Worm (Caenorhabditis elegans) whole organism, L4 larva: ENCODE data around the gene cnnm-3.
A peak's percentile ranks its signal among the peaks of the same experiment; 100 is the strongest.

Experiments
- D1046.2 ChIP-seq: fragments of 200-800 bp; sonication (Bioruptor generic); IDR thresholded peaks from 2 replicates; pipeline ENCODE4 v1.3.6; 2022; ENCODE audit warnings: missing genetic modification characterization, missing compliant biosample characterization
- F26F4.8 ChIP-seq: fragments of 200-800 bp; sonication (Bioruptor generic); conservative IDR thresholded peaks from 2 replicates; pipeline ENCODE4 v1.3.6; 2022; ENCODE audit warnings: missing genetic modification characterization, missing compliant biosample characterization
- F37D6.2 ChIP-seq: sonication (generic microtip); optimal IDR thresholded peaks from 2 replicates; lab custom pipeline; 2016; ENCODE audit warnings: mild to moderate bottlenecking, missing genetic modification characterization, missing compliant biosample characterization
- F49E8.2 ChIP-seq: sonication (generic microtip); optimal IDR thresholded peaks from 2 replicates; lab custom pipeline; 2016; ENCODE audit warnings: missing compliant biosample characterization, mild to moderate bottlenecking, missing genetic modification characterization, borderline replicate concordance
- T20F7.1 ChIP-seq: fragments of 200-800 bp; sonication (Bioruptor generic); optimal IDR thresholded peaks from 2 replicates; lab custom pipeline; 2018; ENCODE audit warnings: mild to moderate bottlenecking, missing genetic modification characterization, missing compliant biosample characterization
- Y105C5A.15 ChIP-seq: fragments of 200-800 bp; sonication (Bioruptor generic); IDR thresholded peaks from 2 replicates; pipeline ENCODE4 v1.3.6; 2022; ENCODE audit warnings: missing genetic modification characterization, missing compliant biosample characterization
- ZK546.5 ChIP-seq, 2 experiments: sonication (generic microtip); optimal IDR thresholded peaks; 2 replicates each; lab custom pipeline; 2017; ENCODE audit warnings: missing biosample characterization in 2 of 2, missing genetic modification characterization in 2 of 2
- aha-1 ChIP-seq: fragments of 150-350 bp; peaks from one replicate; lab custom pipeline; 2014; ENCODE audit warnings: missing biosample characterization, missing genetic modification characterization
- aly-2 ChIP-seq: sonication (generic microtip); optimal IDR thresholded peaks from 2 replicates; lab custom pipeline; 2018; ENCODE audit warnings: missing biosample characterization, missing genetic modification characterization
- attf-4 ChIP-seq: sonication (generic microtip); optimal IDR thresholded peaks from 3 replicates; lab custom pipeline; 2017; ENCODE audit warnings: missing biosample characterization, missing genetic modification characterization
- ceh-28 ChIP-seq: fragments of 150-350 bp; optimal IDR thresholded peaks from 2 replicates; lab custom pipeline; 2014; ENCODE audit warnings: missing biosample characterization, missing genetic modification reagents, missing genetic modification characterization
- ceh-32 ChIP-seq: sonication (generic microtip); optimal IDR thresholded peaks from 2 replicates; lab custom pipeline; 2016; ENCODE audit warnings: mild to moderate bottlenecking, missing genetic modification characterization, missing compliant biosample characterization; ENCODE audit not compliant: poor library complexity
- ceh-44 ChIP-seq: fragments of 200-800 bp; sonication (Bioruptor generic); IDR thresholded peaks from 2 replicates; pipeline ENCODE4 v1.3.6; 2022; ENCODE audit warnings: missing genetic modification reagents, missing genetic modification characterization, missing compliant biosample characterization
- ceh-62 ChIP-seq: sonication (generic microtip); optimal IDR thresholded peaks from 2 replicates; lab custom pipeline; 2017; ENCODE audit warnings: missing biosample characterization, missing genetic modification characterization
- ceh-82 ChIP-seq: sonication (generic microtip); optimal IDR thresholded peaks from 2 replicates; lab custom pipeline; 2017; ENCODE audit warnings: missing biosample characterization, missing genetic modification characterization
- ces-1 ChIP-seq: fragments of 150-350 bp; sonication (generic microtip); optimal IDR thresholded peaks from 4 replicates; lab custom pipeline; 2014; ENCODE audit warnings: missing biosample characterization, missing genetic modification reagents, missing genetic modification characterization
- ctbp-1 ChIP-seq: fragments of 200-800 bp; sonication (Bioruptor generic); IDR thresholded peaks from 2 replicates; pipeline ENCODE4 v1.3.6; 2022; ENCODE audit warnings: missing genetic modification reagents, missing genetic modification characterization, missing compliant biosample characterization
- daf-16 ChIP-seq, 3 experiments: sonication (generic microtip); optimal IDR thresholded peaks; 2 replicates each; lab custom pipeline; 2016 to 2017; ENCODE audit warnings: missing genetic modification characterization in 3 of 3, missing genetic modification reagents in 3 of 3, mild to moderate bottlenecking in 2 of 3, missing compliant biosample characterization in 2 of 3, missing biosample characterization in 1 of 3, moderate library complexity in 1 of 3
- daf-19 ChIP-seq: fragments of 200-800 bp; sonication (Bioruptor generic); conservative IDR thresholded peaks from 2 replicates; pipeline ENCODE4 v1.3.6; 2022; ENCODE audit warnings: missing genetic modification characterization, missing compliant biosample characterization
- dmd-6 ChIP-seq: fragments of 200-800 bp; sonication (Bioruptor generic); IDR thresholded peaks from 2 replicates; pipeline ENCODE4 v1.3.6; 2022; ENCODE audit warnings: missing genetic modification reagents, missing genetic modification characterization, missing compliant biosample characterization
- dpl-1 ChIP-seq: fragments of 150-350 bp; optimal IDR thresholded peaks from 2 replicates; lab custom pipeline; 2014; ENCODE audit warnings: missing biosample characterization, missing genetic modification reagents, missing genetic modification characterization
- dve-1 ChIP-seq: sonication (generic microtip); optimal IDR thresholded peaks from 2 replicates; lab custom pipeline; 2017; ENCODE audit warnings: antibody characterized with exemption, mild to moderate bottlenecking, missing genetic modification characterization, missing compliant biosample characterization; ENCODE audit not compliant: insufficient read depth
- egl-27 ChIP-seq: sonication (generic microtip); optimal IDR thresholded peaks from 3 replicates; lab custom pipeline; 2017; ENCODE audit warnings: missing biosample characterization, missing genetic modification reagents, missing genetic modification characterization
- fkh-10 ChIP-seq: fragments of 150-350 bp; optimal IDR thresholded peaks from 2 replicates; lab custom pipeline; 2014; ENCODE audit warnings: missing biosample characterization, missing genetic modification reagents, missing genetic modification characterization
- hlh-11 ChIP-seq: fragments of 200-800 bp; sonication (Bioruptor generic); optimal IDR thresholded peaks from 2 replicates; lab custom pipeline; 2018; ENCODE audit warnings: mild to moderate bottlenecking, missing genetic modification characterization, missing compliant biosample characterization
- hmg-1.1 ChIP-seq: fragments of 200-800 bp; sonication (Bioruptor generic); IDR thresholded peaks from 2 replicates; pipeline ENCODE4 v1.3.6; 2022; ENCODE audit warnings: missing genetic modification reagents, missing genetic modification characterization, missing compliant biosample characterization
- jun-1 ChIP-seq: fragments of 150-350 bp; optimal IDR thresholded peaks from 2 replicates; lab custom pipeline; 2014; ENCODE audit warnings: missing biosample characterization, missing genetic modification reagents, missing genetic modification characterization
- lin-15B ChIP-seq: fragments of 150-350 bp; sonication (generic microtip); optimal IDR thresholded peaks from 3 replicates; lab custom pipeline; 2014; ENCODE audit warnings: missing biosample characterization, missing genetic modification characterization
- lin-39 ChIP-seq: fragments of 150-350 bp; optimal IDR thresholded peaks from 2 replicates; lab custom pipeline; 2014; ENCODE audit warnings: missing biosample characterization, missing genetic modification reagents, missing genetic modification characterization
- lir-3 ChIP-seq: sonication (generic microtip); optimal IDR thresholded peaks from 2 replicates; lab custom pipeline; 2016; ENCODE audit warnings: mild to moderate bottlenecking, missing genetic modification characterization, missing compliant biosample characterization
- lsy-2 ChIP-seq, 2 experiments: fragments of 150-350 bp in 1 of 2; sonication (generic microtip) in 1 of 2; optimal IDR thresholded peaks; 2 replicates each; lab custom pipeline; 2014 to 2017; ENCODE audit warnings: missing biosample characterization in 2 of 2, missing genetic modification characterization in 2 of 2
- madf-5 ChIP-seq, 2 experiments: fragments of 200-800 bp; sonication (Bioruptor generic); IDR thresholded peaks; 2 replicates each; pipeline ENCODE4 v1.3.6; 2022; ENCODE audit warnings: missing compliant biosample characterization in 2 of 2, missing genetic modification characterization in 2 of 2
- mep-1 ChIP-seq: fragments of 150-350 bp; sonication (generic microtip); optimal IDR thresholded peaks from 3 replicates; lab custom pipeline; 2014; ENCODE audit warnings: missing biosample characterization, missing genetic modification characterization
- nhr-111 ChIP-seq: fragments of 200-800 bp; sonication (Bioruptor generic); optimal IDR thresholded peaks from 2 replicates; lab custom pipeline; 2018; ENCODE audit warnings: mild to moderate bottlenecking, missing genetic modification characterization, missing compliant biosample characterization
- nhr-237 ChIP-seq: sonication (generic microtip); optimal IDR thresholded peaks from 2 replicates; lab custom pipeline; 2017; ENCODE audit warnings: missing biosample characterization, missing genetic modification characterization
- nhr-28 ChIP-seq: fragments of 150-350 bp; optimal IDR thresholded peaks from 2 replicates; lab custom pipeline; 2014; ENCODE audit warnings: missing biosample characterization, missing genetic modification characterization
- nhr-42 ChIP-seq: fragments of 200-800 bp; sonication (Bioruptor generic); IDR thresholded peaks from 2 replicates; pipeline ENCODE4 v1.3.6; 2022; ENCODE audit warnings: missing genetic modification characterization, missing compliant biosample characterization
- nhr-76 ChIP-seq: fragments of 150-350 bp; optimal IDR thresholded peaks from 2 replicates; lab custom pipeline; 2014; ENCODE audit warnings: missing biosample characterization, missing genetic modification characterization
- php-3 ChIP-seq: fragments of 200-800 bp; sonication (Bioruptor generic); IDR thresholded peaks from 2 replicates; pipeline ENCODE4 v1.3.6; 2022; ENCODE audit warnings: missing genetic modification reagents, missing genetic modification characterization, missing compliant biosample characterization
- pqm-1 ChIP-seq: sonication (generic microtip); optimal IDR thresholded peaks from 2 replicates; lab custom pipeline; 2017; ENCODE audit warnings: missing biosample characterization, missing genetic modification characterization
- saeg-2 ChIP-seq: fragments of 200-800 bp; sonication (Bioruptor generic); IDR thresholded peaks from 2 replicates; pipeline ENCODE4 v1.3.6; 2022; ENCODE audit warnings: missing genetic modification reagents, missing genetic modification characterization, missing compliant biosample characterization
- sdz-12 ChIP-seq: fragments of 200-800 bp; sonication (Bioruptor generic); optimal IDR thresholded peaks from 2 replicates; lab custom pipeline; 2018; ENCODE audit warnings: mild to moderate bottlenecking, missing genetic modification characterization, missing compliant biosample characterization
- spr-1 ChIP-seq: sonication (generic microtip); optimal IDR thresholded peaks from 2 replicates; lab custom pipeline; 2016; ENCODE audit warnings: mild to moderate bottlenecking, missing genetic modification characterization, missing compliant biosample characterization
- spr-3 ChIP-seq: fragments of 200-800 bp; sonication (Bioruptor generic); optimal IDR thresholded peaks from 2 replicates; lab custom pipeline; 2018; ENCODE audit warnings: mild to moderate bottlenecking, missing genetic modification characterization, missing compliant biosample characterization
- tag-97 ChIP-seq: fragments of 200-800 bp; sonication (Bioruptor generic); IDR thresholded peaks from 2 replicates; pipeline ENCODE4 v1.3.6; 2022; ENCODE audit warnings: missing genetic modification characterization, missing compliant biosample characterization
- unc-39 ChIP-seq: sonication (generic microtip); optimal IDR thresholded peaks from 2 replicates; lab custom pipeline; 2017; ENCODE audit warnings: missing biosample characterization, missing genetic modification characterization
- vab-7 ChIP-seq: fragments of 200-800 bp; sonication (Bioruptor generic); IDR thresholded peaks from 2 replicates; pipeline ENCODE4 v1.3.6; 2022; ENCODE audit warnings: missing genetic modification reagents, missing genetic modification characterization, missing compliant biosample characterization
- zag-1 ChIP-seq: fragments of 150-350 bp; optimal IDR thresholded peaks from 2 replicates; lab custom pipeline; 2014; ENCODE audit warnings: missing biosample characterization, missing genetic modification characterization
- zfp-3 ChIP-seq: fragments of 200-800 bp; sonication (Bioruptor generic); conservative IDR thresholded peaks from 2 replicates; pipeline ENCODE4 v1.3.6; 2022; ENCODE audit warnings: missing genetic modification reagents, missing genetic modification characterization, missing compliant biosample characterization
- zip-11 ChIP-seq: fragments of 200-800 bp; sonication (Bioruptor generic); IDR thresholded peaks from 2 replicates; pipeline ENCODE4 v1.3.6; 2022; ENCODE audit warnings: missing genetic modification characterization, missing compliant biosample characterization
- zip-2 ChIP-seq: fragments of 150-350 bp; optimal IDR thresholded peaks from 2 replicates; lab custom pipeline; 2014; ENCODE audit warnings: missing biosample characterization, missing genetic modification characterization
- ztf-11 ChIP-seq: fragments of 150-350 bp; optimal IDR thresholded peaks from 2 replicates; lab custom pipeline; 2014; ENCODE audit warnings: missing biosample characterization, missing genetic modification characterization
- ztf-7 ChIP-seq: fragments of 150-350 bp; optimal IDR thresholded peaks from 2 replicates; lab custom pipeline; 2014; ENCODE audit warnings: missing biosample characterization, missing genetic modification characterization

Gene cnnm-3

ce11 chrX:3054802-3055201 is 9.2 kb upstream of the cnnm-3 start, which contains the start of gene twk-26:
twk-26 (minus strand) TSS chrX:3054824.
- TF ChIP-seq lin-15B, result no peak
- TF ChIP-seq nhr-237 (tag; lab: Kevin White, UChicago), result no peak
- TF ChIP-seq ceh-32 (tag; lab: Kevin White, UChicago), result no peak
- no peak for TF ChIP-seq unc-39
- TF ChIP-seq ceh-28, result no peak
- no peak for TF ChIP-seq egl-27
- no peak for TF ChIP-seq spr-3
- TF ChIP-seq zip-2 (tag; lab: Kevin White, UChicago), result no peak
- no peak for TF ChIP-seq lsy-2 (tag; optimal IDR thresholded peaks at IDR 0.05; lab: Kevin White, UChicago)
- no peak for TF ChIP-seq D1046.2 (GFP tag; lab: Robert Waterston, UW)
- TF ChIP-seq hlh-11 (tag; lab: Kevin White, UChicago), result peak; percentile 47
- TF ChIP-seq ceh-44, result no peak
- TF ChIP-seq fkh-10 (GFP tag; lab: Kevin White, UChicago), result no peak
- TF ChIP-seq lin-39 (tag; lab: Kevin White, UChicago), result no peak
- no peak for TF ChIP-seq daf-19 (GFP tag; lab: Robert Waterston, UW)
- no peak for TF ChIP-seq ztf-11
- TF ChIP-seq vab-7 (GFP tag; lab: Robert Waterston, UW), result no peak
- TF ChIP-seq madf-5 (GFP tag; IDR thresholded peaks at IDR 0.05; lab: Robert Waterston, UW), result no peak
- no peak for TF ChIP-seq nhr-111 (GFP tag; lab: Kevin White, UChicago)
- TF ChIP-seq attf-4, result no peak
- TF ChIP-seq Y105C5A.15, result no peak
- TF ChIP-seq lir-3 (tag; lab: Kevin White, UChicago), result no peak
- peak; percentile 39 for TF ChIP-seq dmd-6 (GFP tag; lab: Robert Waterston, UW)
- no peak for TF ChIP-seq jun-1
- TF ChIP-seq F37D6.2 (tag; lab: Kevin White, UChicago), result no peak
- peak; percentile 17 for TF ChIP-seq dve-1 (tag; lab: Kevin White, UChicago)
- no peak for TF ChIP-seq ctbp-1 (GFP tag; lab: Robert Waterston, UW)
- TF ChIP-seq T20F7.1 (GFP tag; lab: Kevin White, UChicago), result no peak
- no peak for TF ChIP-seq ceh-62 (tag; lab: Kevin White, UChicago)
- no peak for TF ChIP-seq F49E8.2
- TF ChIP-seq dpl-1 (GFP tag; lab: Kevin White, UChicago), result no peak
- peak; percentile 22 for TF ChIP-seq nhr-28 (tag; lab: Kevin White, UChicago)
- TF ChIP-seq saeg-2 (GFP tag; lab: Robert Waterston, UW), result no peak
- TF ChIP-seq zag-1 (tag; lab: Kevin White, UChicago), result no peak
- TF ChIP-seq ces-1 (GFP tag; lab: Kevin White, UChicago), result no peak
- no peak for TF ChIP-seq ZK546.5 (tag; optimal IDR thresholded peaks at IDR 0.05; lab: Kevin White, UChicago)
- peak; percentile 83 for TF ChIP-seq pqm-1 (tag; lab: Kevin White, UChicago)
- peak; percentile 29 for TF ChIP-seq aha-1
- no peak for TF ChIP-seq aly-2
- TF ChIP-seq zip-11 (GFP tag; lab: Robert Waterston, UW), result no peak
- no peak for TF ChIP-seq hmg-1.1 (GFP tag; lab: Robert Waterston, UW)
- TF ChIP-seq php-3, result 0 out of 2 replicates have a peak, but pooled peaks have one; percentile 5
- no peak for TF ChIP-seq daf-16 (GFP tag; optimal IDR thresholded peaks at IDR 0.05; lab: Kevin White, UChicago)
- peak; percentile 69 for TF ChIP-seq daf-16 (tag; optimal IDR thresholded peaks at IDR 0.05; lab: Kevin White, UChicago)
- no peak for TF ChIP-seq nhr-42 (GFP tag; lab: Robert Waterston, UW)
- no peak for TF ChIP-seq F26F4.8 (GFP tag; lab: Robert Waterston, UW)
- no peak for TF ChIP-seq tag-97 (GFP tag; lab: Robert Waterston, UW)
- no peak for TF ChIP-seq ceh-82 (tag; lab: Kevin White, UChicago)
- no peak for TF ChIP-seq ztf-7 (tag; lab: Kevin White, UChicago)
- no peak for TF ChIP-seq zfp-3
- no peak for TF ChIP-seq nhr-76 (tag; lab: Kevin White, UChicago)
- no peak for TF ChIP-seq spr-1 (tag; lab: Kevin White, UChicago)
- TF ChIP-seq mep-1 (tag; lab: Kevin White, UChicago), result no peak
- no peak for TF ChIP-seq sdz-12 (GFP tag; lab: Kevin White, UChicago)
